Fruit fly (Drosophila melanogaster) whole organism, embryonic: ENCODE data around the gene CAH7.

Experiments
- Antp ChIP-seq: fragments of 200-800 bp; sonication (Bioruptor generic); optimal IDR thresholded peaks from 3 replicates; lab custom pipeline; 2016; ENCODE audit warnings: missing biosample characterization, missing genetic modification characterization
- CG10431 ChIP-seq: fragments of 200-800 bp; sonication (Bioruptor generic); optimal IDR thresholded peaks from 3 replicates; lab custom pipeline; 2018; ENCODE audit warnings: missing biosample characterization, mild to moderate bottlenecking, missing genetic modification characterization
- CG10565 ChIP-seq: fragments of 200-800 bp; sonication (Bioruptor generic); optimal IDR thresholded peaks from 3 replicates; lab custom pipeline; 2016; ENCODE audit warnings: missing biosample characterization, mild to moderate bottlenecking, missing genetic modification characterization
- CG10979 ChIP-seq: fragments of 200-800 bp; sonication (Bioruptor generic); optimal IDR thresholded peaks from 2 replicates; lab custom pipeline; 2018; ENCODE audit warnings: missing biosample characterization, mild to moderate bottlenecking, missing genetic modification characterization, moderate library complexity
- CG11456 ChIP-seq: fragments of 200-800 bp; sonication (Bioruptor generic); IDR thresholded peaks from 3 replicates; pipeline ENCODE4 v1.3.6; 2022; ENCODE audit warnings: missing biosample characterization, missing genetic modification characterization
- CG15011 ChIP-seq: fragments of 200-800 bp; sonication (Bioruptor generic); optimal IDR thresholded peaks from 3 replicates; lab custom pipeline; 2018; ENCODE audit warnings: missing biosample characterization, mild to moderate bottlenecking, missing genetic modification characterization
- CG16813 ChIP-seq: fragments of 200-800 bp; sonication (Bioruptor generic); IDR thresholded peaks from 3 replicates; pipeline ENCODE4 v1.3.6; 2022; ENCODE audit warnings: missing biosample characterization, missing genetic modification characterization; ENCODE audit not compliant: partially characterized antibody
- CG17328 ChIP-seq: fragments of 200-800 bp; sonication (Bioruptor generic); IDR thresholded peaks from 2 replicates; pipeline ENCODE4 v1.3.6; 2022; ENCODE audit warnings: missing biosample characterization, missing genetic modification characterization
- CG2116 ChIP-seq: fragments of 200-800 bp; sonication (Bioruptor generic); optimal IDR thresholded peaks from 3 replicates; lab custom pipeline; 2018; ENCODE audit warnings: missing biosample characterization, mild to moderate bottlenecking, missing genetic modification characterization
- CG2120 ChIP-seq: fragments of 200-800 bp; sonication (Bioruptor generic); optimal IDR thresholded peaks from 3 replicates; lab custom pipeline; 2016; ENCODE audit warnings: missing biosample characterization, missing genetic modification characterization
- CG2889 ChIP-seq: fragments of 200-800 bp; sonication (Bioruptor generic); IDR thresholded peaks from 3 replicates; pipeline ENCODE4 v1.3.6; 2022; ENCODE audit warnings: missing biosample characterization, missing genetic modification characterization
- CG3163 ChIP-seq: fragments of 200-800 bp; sonication (Bioruptor generic); optimal IDR thresholded peaks from 3 replicates; lab custom pipeline; 2016; ENCODE audit warnings: missing biosample characterization, missing genetic modification characterization
- CG3407 ChIP-seq: fragments of 200-800 bp; sonication (Bioruptor generic); optimal IDR thresholded peaks from 2 replicates; lab custom pipeline; 2018; ENCODE audit warnings: missing biosample characterization, mild to moderate bottlenecking, missing genetic modification characterization
- CG4730 ChIP-seq: fragments of 200-800 bp; sonication (Bioruptor generic); IDR thresholded peaks from 2 replicates; pipeline ENCODE4 v1.3.6; 2022; ENCODE audit warnings: missing biosample characterization, missing genetic modification characterization
- CG9817 ChIP-seq: fragments of 200-800 bp; sonication (Bioruptor generic); optimal IDR thresholded peaks from 2 replicates; lab custom pipeline; 2018; ENCODE audit warnings: missing biosample characterization, mild to moderate bottlenecking, missing genetic modification characterization, moderate library complexity
- CkIIα-i1 ChIP-seq: fragments of 200-800 bp; sonication (Bioruptor generic); IDR thresholded peaks from 2 replicates; pipeline ENCODE4 v1.3.6; 2022; ENCODE audit warnings: missing biosample characterization, missing genetic modification characterization
- CoRest ChIP-seq: fragments of 200-800 bp; sonication (Bioruptor generic); optimal IDR thresholded peaks from 3 replicates; lab custom pipeline; 2018; ENCODE audit warnings: missing biosample characterization, mild to moderate bottlenecking, missing genetic modification characterization, moderate library complexity
- ERR ChIP-seq: fragments of 200-800 bp; sonication (Bioruptor generic); optimal IDR thresholded peaks from 2 replicates; lab custom pipeline; 2016; ENCODE audit warnings: missing biosample characterization, missing genetic modification characterization
- Gsc ChIP-seq: fragments of 200-800 bp; sonication (Bioruptor generic); IDR thresholded peaks from 2 replicates; pipeline ENCODE4 v1.3.6; 2022; ENCODE audit warnings: missing biosample characterization, missing genetic modification characterization
- Gug ChIP-seq: fragments of 200-800 bp; sonication (Bioruptor generic); IDR thresholded peaks from 4 replicates; pipeline ENCODE4 v1.3.6; 2022; ENCODE audit warnings: missing biosample characterization, missing genetic modification characterization
- H2.0 ChIP-seq: fragments of 200-800 bp; sonication (Bioruptor generic); IDR thresholded peaks from 2 replicates; pipeline ENCODE4 v1.3.6; 2022; ENCODE audit warnings: missing biosample characterization, missing genetic modification characterization
- HmgZ ChIP-seq: fragments of 200-800 bp; sonication (Bioruptor generic); optimal IDR thresholded peaks from 2 replicates; lab custom pipeline; 2018; ENCODE audit warnings: missing biosample characterization, mild to moderate bottlenecking, missing genetic modification characterization
- Jarid2 ChIP-seq: fragments of 200-800 bp; sonication (Bioruptor generic); optimal IDR thresholded peaks from 3 replicates; lab custom pipeline; 2017; ENCODE audit warnings: mild to moderate bottlenecking, missing biosample characterization, missing genetic modification reagents, missing genetic modification characterization
- Lhr ChIP-seq: fragments of 200-800 bp; sonication (Bioruptor generic); optimal IDR thresholded peaks from 3 replicates; lab custom pipeline; 2017; ENCODE audit warnings: mild to moderate bottlenecking, missing biosample characterization, missing genetic modification reagents, missing genetic modification characterization
- NFAT ChIP-seq: fragments of 200-800 bp; sonication (Bioruptor generic); IDR thresholded peaks from 2 replicates; pipeline ENCODE4 v1.3.6; 2022; ENCODE audit warnings: missing biosample characterization, missing genetic modification characterization
- Nf-YB ChIP-seq: fragments of 200-800 bp; sonication (Bioruptor generic); optimal IDR thresholded peaks from 3 replicates; lab custom pipeline; 2019; ENCODE audit warnings: missing biosample characterization, mild to moderate bottlenecking, missing genetic modification characterization, moderate library complexity
- NfI ChIP-seq: fragments of 200-800 bp; sonication (Bioruptor generic); optimal IDR thresholded peaks from 3 replicates; lab custom pipeline; 2018; ENCODE audit warnings: missing biosample characterization, mild to moderate bottlenecking, missing genetic modification characterization, moderate library complexity
- Poxn ChIP-seq: fragments of 200-800 bp; sonication (Bioruptor generic); IDR thresholded peaks from 2 replicates; pipeline ENCODE4 v1.3.6; 2022; ENCODE audit warnings: missing biosample characterization, missing genetic modification characterization
- Sry-δ ChIP-seq: fragments of 200-800 bp; sonication (Bioruptor generic); optimal IDR thresholded peaks from 2 replicates; lab custom pipeline; 2016; ENCODE audit warnings: missing biosample characterization, missing genetic modification characterization
- Xrp1 ChIP-seq: fragments of 200-800 bp; sonication (Bioruptor generic); IDR thresholded peaks from 2 replicates; pipeline ENCODE4 v1.3.6; 2022; ENCODE audit warnings: missing biosample characterization, missing genetic modification characterization
- ap ChIP-seq: fragments of 200-800 bp; sonication (Bioruptor generic); IDR thresholded peaks from 2 replicates; pipeline ENCODE4 v1.3.6; 2022; ENCODE audit warnings: missing biosample characterization, missing genetic modification characterization
- cato ChIP-seq: fragments of 200-800 bp; sonication (Bioruptor generic); optimal IDR thresholded peaks from 2 replicates; lab custom pipeline; 2016; ENCODE audit warnings: missing biosample characterization, missing genetic modification characterization, borderline replicate concordance
- chn ChIP-seq: fragments of 200-800 bp; sonication (Bioruptor generic); optimal IDR thresholded peaks from 2 replicates; lab custom pipeline; 2016; ENCODE audit warnings: missing biosample characterization, missing genetic modification characterization
- ci ChIP-seq: fragments of 200-800 bp; sonication (Bioruptor generic); IDR thresholded peaks from 3 replicates; pipeline ENCODE4 v1.3.6; 2022; ENCODE audit warnings: missing biosample characterization, missing genetic modification characterization
- dati ChIP-seq: fragments of 200-800 bp; sonication (Bioruptor generic); IDR thresholded peaks from 2 replicates; pipeline ENCODE4 v1.3.6; 2022; ENCODE audit warnings: missing biosample characterization, missing genetic modification characterization
- dimm ChIP-seq: fragments of 200-800 bp; sonication (Bioruptor generic); IDR thresholded peaks from 2 replicates; pipeline ENCODE4 v1.3.6; 2022; ENCODE audit warnings: missing biosample characterization, missing genetic modification characterization
- emc ChIP-seq: fragments of 200-800 bp; sonication (Bioruptor generic); optimal IDR thresholded peaks from 2 replicates; lab custom pipeline; 2016; ENCODE audit warnings: missing biosample characterization, missing genetic modification characterization
- gt ChIP-seq: fragments of 200-800 bp; sonication (Bioruptor generic); IDR thresholded peaks from 2 replicates; pipeline ENCODE4 v1.3.6; 2022; ENCODE audit warnings: missing biosample characterization, missing genetic modification characterization
- hb ChIP-seq: fragments of 200-800 bp; sonication (Bioruptor generic); IDR thresholded peaks from 3 replicates; pipeline ENCODE4 v1.3.6; 2022; ENCODE audit warnings: missing biosample characterization, missing genetic modification characterization; ENCODE audit not compliant: partially characterized antibody
- her ChIP-seq: fragments of 200-800 bp; sonication (Bioruptor generic); optimal IDR thresholded peaks from 2 replicates; lab custom pipeline; 2016; ENCODE audit warnings: missing biosample characterization, missing genetic modification characterization
- jigr1 ChIP-seq: fragments of 200-800 bp; sonication (Bioruptor generic); IDR thresholded peaks from 3 replicates; pipeline ENCODE4 v1.3.6; 2022; ENCODE audit warnings: missing biosample characterization, missing genetic modification characterization
- ken ChIP-seq: fragments of 200-800 bp; sonication (Bioruptor generic); IDR thresholded peaks from 3 replicates; pipeline ENCODE4 v1.3.6; 2022; ENCODE audit warnings: missing biosample characterization, missing genetic modification characterization
- luna ChIP-seq: fragments of 200-800 bp; sonication (Bioruptor generic); optimal IDR thresholded peaks from 2 replicates; lab custom pipeline; 2016; ENCODE audit warnings: missing biosample characterization, missing genetic modification characterization
- sens ChIP-seq: fragments of 200-800 bp; sonication (Bioruptor generic); peaks from one replicate; lab custom pipeline; 2016; ENCODE audit warnings: missing biosample characterization, missing genetic modification characterization
- sima ChIP-seq: fragments of 200-800 bp; sonication (Bioruptor generic); optimal IDR thresholded peaks from 2 replicates; lab custom pipeline; 2016; ENCODE audit warnings: missing biosample characterization, missing genetic modification characterization
- ssp ChIP-seq: fragments of 200-800 bp; sonication (Bioruptor generic); IDR thresholded peaks from 2 replicates; pipeline ENCODE4 v1.3.6; 2022; ENCODE audit warnings: missing biosample characterization, missing genetic modification characterization
- tna ChIP-seq: fragments of 200-800 bp; sonication (Bioruptor generic); IDR thresholded peaks from 2 replicates; pipeline ENCODE4 v1.3.6; 2022; ENCODE audit warnings: missing biosample characterization, missing genetic modification characterization; ENCODE audit not compliant: partially characterized antibody
- zen ChIP-seq: fragments of 200-800 bp; sonication (Bioruptor generic); optimal IDR thresholded peaks from 3 replicates; lab custom pipeline; 2018; ENCODE audit warnings: missing biosample characterization, mild to moderate bottlenecking, missing genetic modification characterization, moderate library complexity
- zf30C ChIP-seq: fragments of 200-800 bp; sonication (Bioruptor generic); optimal IDR thresholded peaks from 3 replicates; lab custom pipeline; 2018; ENCODE audit warnings: missing biosample characterization, mild to moderate bottlenecking, missing genetic modification characterization

CAH7 gene

dm6 chr3R:10139649-10140598 lies 27.9 kb downstream of the CAH7 start, which contains the start of gene tws (continued):
- TF ChIP-seq Sry-δ (GFP tag; lab: Kevin White, UChicago) (peak; percentile 10), CG3163 (GFP tag; lab: Kevin White, UChicago) (no peak), ERR (GFP tag; lab: Kevin White, UChicago) (no peak), CoRest (tag; lab: Kevin White, UChicago) (peak; percentile 66), Nf-YB (GFP tag; lab: Kevin White, UChicago) (no peak), Antp (GFP tag; lab: Kevin White, UChicago) (no peak), sima (no peak), chn (GFP tag; lab: Kevin White, UChicago) (no peak), CG10565 (GFP tag; lab: Kevin White, UChicago) (no peak), luna (GFP tag; lab: Kevin White, UChicago) (no peak), HmgZ (tag; lab: Kevin White, UChicago) (peak; percentile 32), hb (GFP tag; lab: Robert Waterston, UW) (no peak), CG17328 (GFP tag; lab: Robert Waterston, UW) (peak; percentile 23; the same call in 1 of the 2 replicates), jigr1 (GFP tag; lab: Robert Waterston, UW) (no peak), CG2116 (GFP tag; lab: Kevin White, UChicago) (no peak), her (GFP tag; lab: Kevin White, UChicago) (peak; percentile 74), CG2889 (GFP tag; lab: Robert Waterston, UW) (no peak), gt (no peak), CG9817 (tag; lab: Kevin White, UChicago) (peak; percentile 37), cato (GFP tag; lab: Kevin White, UChicago) (no peak), NfI (GFP tag; lab: Kevin White, UChicago) (peak; percentile 36), dati (GFP tag; lab: Robert Waterston, UW) (peak; percentile 50; the same call in 1 of the 2 replicates), zen (tag; lab: Kevin White, UChicago) (no peak), emc (no peak), Xrp1 (0 out of 2 replicates have a peak, but pooled peaks have one; percentile 13), CkIIα-i1 (GFP tag; lab: Robert Waterston, UW) (no peak), NFAT (GFP tag; lab: Robert Waterston, UW) (peak; percentile 53; the same call in 1 of the 2 replicates), CG10431 (GFP tag; lab: Kevin White, UChicago) (peak; percentile 1), CG16813 (no peak), H2.0 (GFP tag; lab: Robert Waterston, UW) (0 out of 2 replicates have a peak, but pooled peaks have one; percentile 24), zf30C (GFP tag; lab: Kevin White, UChicago) (no peak), ken (GFP tag; lab: Robert Waterston, UW) (no peak), CG10979 (tag; lab: Kevin White, UChicago) (peak; percentile 29), ssp (GFP tag; lab: Robert Waterston, UW) (no peak), Gsc (GFP tag; lab: Robert Waterston, UW) (no peak), Gug (GFP tag; lab: Robert Waterston, UW) (peak; percentile 9; the same call in 1 of the 4 replicates), ci (peak; percentile 53; the same call in 2 of the 3 replicates), Lhr (GFP tag; lab: Kevin White, UChicago) (no peak), dimm (GFP tag; lab: Robert Waterston, UW) (no peak), Jarid2 (GFP tag; lab: Kevin White, UChicago) (peak; percentile 57), ap (GFP tag; lab: Robert Waterston, UW) (no peak), CG3407 (GFP tag; lab: Kevin White, UChicago) (no peak), CG15011 (GFP tag; lab: Kevin White, UChicago) (peak; percentile 14), CG4730 (GFP tag; lab: Robert Waterston, UW) (no peak), sens (peak; percentile 86), CG2120 (GFP tag; lab: Kevin White, UChicago) (peak; percentile 50), tna (GFP tag; lab: Robert Waterston, UW) (no peak; the same call in 1 of the 2 replicates), Poxn (GFP tag; lab: Robert Waterston, UW) (no peak), CG11456 (GFP tag; lab: Robert Waterston, UW) (peak; percentile 52; the same call in 1 of the 3 replicates)
